Worm (Caenorhabditis elegans) whole organism, L2 larva: ENCODE data around the gene ZK1290.5.

Source experiments
- F13H6.1 ChIP-seq: sonication (generic microtip); optimal IDR thresholded peaks from 2 replicates; lab custom pipeline; 2016; ENCODE audit warnings: missing genetic modification characterization, missing compliant biosample characterization
- R02D3.7 ChIP-seq: fragments of 150-350 bp; optimal IDR thresholded peaks from 2 replicates; lab custom pipeline; 2014; ENCODE audit warnings: missing biosample characterization, missing genetic modification characterization
- elt-1 ChIP-seq: fragments of 150-350 bp; optimal IDR thresholded peaks from 2 replicates; lab custom pipeline; 2014; ENCODE audit warnings: missing biosample characterization, missing genetic modification characterization
- lsy-2 ChIP-seq, 2 experiments: fragments of 150-350 bp in 1 of 2; sonication (generic microtip) in 1 of 2; optimal IDR thresholded peaks; 2 replicates each; lab custom pipeline; 2014 to 2017; ENCODE audit warnings: missing biosample characterization in 2 of 2, missing genetic modification characterization in 2 of 2
- nhr-12 ChIP-seq: fragments of 150-350 bp; optimal IDR thresholded peaks from 2 replicates; lab custom pipeline; 2014; ENCODE audit warnings: missing biosample characterization, missing genetic modification characterization

ce11 chrII:7543808-7544207, 14.4 kb downstream of the ZK1290.5 start, which contains the start of gene rol-8:
- TF ChIP-seq elt-1 (tag; lab: Kevin White, UChicago) (no peak), lsy-2 (tag; optimal IDR thresholded peaks at IDR 0.05; lab: Kevin White, UChicago) (no peak), F13H6.1 (no peak), nhr-12 (tag; lab: Kevin White, UChicago) (no peak), R02D3.7 (tag; lab: Kevin White, UChicago) (no peak)
